Fruit fly (Drosophila melanogaster) whole organism, prepupa: ENCODE data around the gene PolrMT.

ENCODE experiments used
- Blimp-1 ChIP-seq: fragments of 200-800 bp; sonication (Bioruptor generic); optimal IDR thresholded peaks from 3 replicates; lab custom pipeline; 2017; ENCODE audit warnings: missing biosample characterization, missing genetic modification characterization, mild to moderate bottlenecking, moderate library complexity, missing genetic modification reagents
- CG10631 ChIP-seq: fragments of 200-800 bp; sonication (Bioruptor generic); optimal IDR thresholded peaks from 2 replicates; lab custom pipeline; 2016; ENCODE audit warnings: missing biosample characterization, missing genetic modification characterization
- CG10669 ChIP-seq: fragments of 200-800 bp; sonication (Bioruptor generic); optimal IDR thresholded peaks from 3 replicates; lab custom pipeline; 2018; ENCODE audit warnings: missing biosample characterization, mild to moderate bottlenecking, missing genetic modification characterization, moderate library complexity
- CG11294 ChIP-seq: fragments of 200-800 bp; sonication (Bioruptor generic); IDR thresholded peaks from 2 replicates; pipeline ENCODE4 v1.3.6; 2022; ENCODE audit warnings: missing biosample characterization, missing genetic modification characterization
- CG11762 ChIP-seq: fragments of 200-800 bp; sonication (Bioruptor generic); optimal IDR thresholded peaks from 3 replicates; lab custom pipeline; 2016; ENCODE audit warnings: missing biosample characterization, missing genetic modification characterization; ENCODE audit not compliant: insufficient read depth
- CG11902 ChIP-seq: fragments of 200-800 bp; sonication (Bioruptor generic); optimal IDR thresholded peaks from 3 replicates; lab custom pipeline; 2016; ENCODE audit warnings: missing biosample characterization, missing genetic modification characterization
- CG1621 ChIP-seq: fragments of 200-800 bp; sonication (Bioruptor generic); optimal IDR thresholded peaks from 3 replicates; lab custom pipeline; 2018; ENCODE audit warnings: missing biosample characterization, mild to moderate bottlenecking, missing genetic modification characterization
- CG16779 ChIP-seq: fragments of 200-800 bp; sonication (Bioruptor generic); optimal IDR thresholded peaks from 3 replicates; lab custom pipeline; 2017; ENCODE audit warnings: missing biosample characterization, mild to moderate bottlenecking, missing genetic modification characterization
- CG31627 ChIP-seq: fragments of 200-800 bp; sonication (Bioruptor generic); optimal IDR thresholded peaks from 3 replicates; lab custom pipeline; 2016; ENCODE audit warnings: missing biosample characterization, missing genetic modification characterization
- CG34406 ChIP-seq: fragments of 200-800 bp; sonication (Bioruptor generic); optimal IDR thresholded peaks from 3 replicates; lab custom pipeline; 2016; ENCODE audit warnings: missing biosample characterization, missing genetic modification characterization
- CG3919 ChIP-seq: fragments of 200-800 bp; sonication (Bioruptor generic); optimal IDR thresholded peaks from 3 replicates; lab custom pipeline; 2016; ENCODE audit warnings: missing biosample characterization, missing genetic modification characterization
- CG4318 ChIP-seq: fragments of 200-800 bp; sonication (Bioruptor generic); optimal IDR thresholded peaks from 3 replicates; lab custom pipeline; 2017; ENCODE audit warnings: missing biosample characterization, mild to moderate bottlenecking, missing genetic modification characterization
- CG6163 ChIP-seq: fragments of 200-800 bp; sonication (Bioruptor generic); IDR thresholded peaks from 3 replicates; pipeline ENCODE4 v1.3.6; 2022; ENCODE audit warnings: missing biosample characterization, missing genetic modification characterization
- CG6792 ChIP-seq: fragments of 200-800 bp; sonication (Bioruptor generic); optimal IDR thresholded peaks from 3 replicates; lab custom pipeline; 2016; ENCODE audit warnings: missing biosample characterization, missing genetic modification characterization
- CG6808 ChIP-seq: fragments of 200-800 bp; sonication (Bioruptor generic); optimal IDR thresholded peaks from 3 replicates; lab custom pipeline; 2017; ENCODE audit warnings: missing biosample characterization, missing genetic modification characterization, mild to moderate bottlenecking, moderate library complexity, missing genetic modification reagents
- CG6854 ChIP-seq: fragments of 200-800 bp; sonication (Bioruptor generic); optimal IDR thresholded peaks from 2 replicates; lab custom pipeline; 2017; ENCODE audit warnings: missing biosample characterization, mild to moderate bottlenecking, missing genetic modification characterization
- CG7368 ChIP-seq: fragments of 200-800 bp; sonication (Bioruptor generic); optimal IDR thresholded peaks from 3 replicates; lab custom pipeline; 2016; ENCODE audit warnings: missing biosample characterization, missing genetic modification characterization
- CG8119 ChIP-seq: fragments of 200-800 bp; sonication (Bioruptor generic); IDR thresholded peaks from 3 replicates; pipeline ENCODE4 v1.3.6; 2022; ENCODE audit warnings: missing biosample characterization, missing genetic modification characterization
- CG8319 ChIP-seq: fragments of 200-800 bp; sonication (Bioruptor generic); optimal IDR thresholded peaks from 3 replicates; lab custom pipeline; 2016; ENCODE audit warnings: missing biosample characterization, missing genetic modification characterization
- CG8632 ChIP-seq: fragments of 200-800 bp; sonication (Bioruptor generic); optimal IDR thresholded peaks from 3 replicates; lab custom pipeline; 2016; ENCODE audit warnings: missing biosample characterization, missing genetic modification characterization
- CG9139 ChIP-seq: fragments of 200-800 bp; sonication (Bioruptor generic); optimal IDR thresholded peaks from 3 replicates; lab custom pipeline; 2017; ENCODE audit warnings: missing biosample characterization, mild to moderate bottlenecking, missing genetic modification characterization
- Eip75B ChIP-seq: fragments of 200-800 bp; sonication (Bioruptor generic); optimal IDR thresholded peaks from 3 replicates; lab custom pipeline; 2016; ENCODE audit warnings: missing biosample characterization, missing genetic modification characterization
- Eip78C ChIP-seq: fragments of 200-800 bp; sonication (Bioruptor generic); peaks from one replicate; lab custom pipeline; 2016; ENCODE audit warnings: missing biosample characterization, missing genetic modification characterization
- Ets21C ChIP-seq: fragments of 200-800 bp; sonication (Bioruptor generic); optimal IDR thresholded peaks from 3 replicates; lab custom pipeline; 2016; ENCODE audit warnings: missing biosample characterization, missing genetic modification characterization
- Ets96B ChIP-seq: fragments of 200-800 bp; optimal IDR thresholded peaks from 2 replicates; lab custom pipeline; 2019; ENCODE audit warnings: missing biosample characterization, mild to moderate bottlenecking, missing genetic modification characterization, moderate library complexity
- Gug ChIP-seq: fragments of 200-800 bp; sonication (Bioruptor generic); IDR thresholded peaks from 2 replicates; pipeline ENCODE4 v1.3.6; 2022; ENCODE audit warnings: missing biosample characterization, missing genetic modification characterization
- Hr38 ChIP-seq: sonication (Bioruptor generic); optimal IDR thresholded peaks from 2 replicates; lab custom pipeline; 2016; ENCODE audit warnings: missing biosample characterization, missing genetic modification characterization
- Hr39 ChIP-seq: fragments of 200-800 bp; sonication (Bioruptor generic); optimal IDR thresholded peaks from 2 replicates; lab custom pipeline; 2016; ENCODE audit warnings: missing biosample characterization, missing genetic modification characterization
- Hr4 ChIP-seq: fragments of 200-800 bp; sonication (Bioruptor generic); optimal IDR thresholded peaks from 3 replicates; lab custom pipeline; 2016; ENCODE audit warnings: missing biosample characterization, missing genetic modification characterization
- Met ChIP-seq: fragments of 200-800 bp; sonication (Bioruptor generic); optimal IDR thresholded peaks from 3 replicates; lab custom pipeline; 2016; ENCODE audit warnings: missing biosample characterization, missing genetic modification characterization
- OdsH ChIP-seq: fragments of 200-800 bp; sonication (Bioruptor generic); optimal IDR thresholded peaks from 3 replicates; lab custom pipeline; 2016; ENCODE audit warnings: missing biosample characterization, missing genetic modification characterization
- Smox ChIP-seq: fragments of 200-800 bp; sonication (Bioruptor generic); optimal IDR thresholded peaks from 3 replicates; lab custom pipeline; 2016; ENCODE audit warnings: missing biosample characterization, missing genetic modification characterization
- Sox102F ChIP-seq: fragments of 200-800 bp; sonication (Bioruptor generic); optimal IDR thresholded peaks from 2 replicates; lab custom pipeline; 2016; ENCODE audit warnings: missing biosample characterization, mild to moderate bottlenecking, missing genetic modification characterization
- Sox14 ChIP-seq: fragments of 200-800 bp; sonication (Bioruptor generic); optimal IDR thresholded peaks from 3 replicates; lab custom pipeline; 2016; ENCODE audit warnings: missing biosample characterization, missing genetic modification characterization
- achi ChIP-seq: fragments of 200-800 bp; sonication (Bioruptor generic); optimal IDR thresholded peaks from 3 replicates; lab custom pipeline; 2016; ENCODE audit warnings: missing biosample characterization, missing genetic modification characterization
- cyc ChIP-seq: fragments of 200-800 bp; sonication (Bioruptor generic); optimal IDR thresholded peaks from 3 replicates; lab custom pipeline; 2016; ENCODE audit warnings: missing biosample characterization, missing genetic modification characterization
- dac ChIP-seq: fragments of 200-800 bp; sonication (Bioruptor generic); optimal IDR thresholded peaks from 2 replicates; lab custom pipeline; 2017; ENCODE audit warnings: missing biosample characterization, mild to moderate bottlenecking, missing genetic modification characterization
- dsx ChIP-seq: fragments of 200-800 bp; optimal IDR thresholded peaks from 3 replicates; lab custom pipeline; 2019; ENCODE audit warnings: missing biosample characterization, mild to moderate bottlenecking, missing genetic modification characterization, moderate library complexity; ENCODE audit not compliant: poor library complexity, severe bottlenecking
- eg ChIP-seq: fragments of 200-800 bp; sonication (Bioruptor generic); IDR thresholded peaks from 3 replicates; pipeline ENCODE4 v1.3.6; 2022; ENCODE audit warnings: missing biosample characterization, missing genetic modification characterization
- esn ChIP-seq: fragments of 200-800 bp; sonication (Bioruptor generic); optimal IDR thresholded peaks from 2 replicates; lab custom pipeline; 2016; ENCODE audit warnings: missing biosample characterization, mild to moderate bottlenecking, missing genetic modification characterization, moderate library complexity
- fd85E ChIP-seq: fragments of 200-800 bp; sonication (Bioruptor generic); optimal IDR thresholded peaks from 3 replicates; lab custom pipeline; 2016; ENCODE audit warnings: missing biosample characterization, missing genetic modification characterization
- lz ChIP-seq: fragments of 200-800 bp; sonication (Bioruptor generic); optimal IDR thresholded peaks from 3 replicates; lab custom pipeline; 2016; ENCODE audit warnings: missing biosample characterization, missing genetic modification characterization
- pdm3 ChIP-seq: fragments of 200-800 bp; sonication (Bioruptor generic); optimal IDR thresholded peaks from 3 replicates; lab custom pipeline; 2016; ENCODE audit warnings: missing biosample characterization, missing genetic modification characterization
- spab ChIP-seq: fragments of 200-800 bp; sonication (Bioruptor generic); optimal IDR thresholded peaks from 2 replicates; lab custom pipeline; 2017; ENCODE audit warnings: missing biosample characterization, mild to moderate bottlenecking, missing genetic modification characterization, missing genetic modification reagents
- ss ChIP-seq, 2 experiments: fragments of 200-800 bp; sonication (Bioruptor generic); optimal IDR thresholded peaks; 2 replicates in 1 of 2; 3 replicates in 1 of 2; lab custom pipeline; 2017 to 2018; ENCODE audit warnings: mild to moderate bottlenecking in 2 of 2, missing biosample characterization in 2 of 2, missing genetic modification characterization in 2 of 2, moderate library complexity in 1 of 2
- svp ChIP-seq: fragments of 200-800 bp; sonication (Bioruptor generic); peaks from one replicate; lab custom pipeline; 2016; ENCODE audit warnings: missing biosample characterization, missing genetic modification characterization
- topi ChIP-seq: fragments of 200-800 bp; sonication (Bioruptor generic); optimal IDR thresholded peaks from 3 replicates; lab custom pipeline; 2016; ENCODE audit warnings: missing biosample characterization, missing genetic modification characterization

PolrMT gene

DNA sequence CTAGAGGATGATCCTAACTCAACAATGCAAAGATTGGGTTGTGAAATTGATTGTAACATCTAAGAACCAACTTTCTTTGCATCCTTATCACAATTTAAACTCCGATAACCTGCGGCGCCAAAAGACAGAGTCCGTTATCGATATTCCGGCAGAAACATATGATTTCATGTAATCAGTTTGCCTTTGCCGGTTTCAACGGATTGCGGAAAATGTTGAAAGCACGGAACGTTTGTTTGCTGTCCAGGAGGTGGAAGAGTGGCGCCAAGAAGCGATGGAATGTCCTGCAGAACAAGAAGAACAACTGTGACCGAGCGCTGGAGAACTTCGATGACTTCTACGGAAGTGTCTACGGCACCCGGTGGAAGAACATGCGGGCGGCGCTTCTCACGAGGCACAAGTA, 39.5 kb upstream of the PolrMT start:
- TF ChIP-seq CG11294 (GFP tag; lab: Robert Waterston, UW) (no peak), CG1621 (tag; lab: Kevin White, UChicago) (peak; percentile 95)

DNA sequence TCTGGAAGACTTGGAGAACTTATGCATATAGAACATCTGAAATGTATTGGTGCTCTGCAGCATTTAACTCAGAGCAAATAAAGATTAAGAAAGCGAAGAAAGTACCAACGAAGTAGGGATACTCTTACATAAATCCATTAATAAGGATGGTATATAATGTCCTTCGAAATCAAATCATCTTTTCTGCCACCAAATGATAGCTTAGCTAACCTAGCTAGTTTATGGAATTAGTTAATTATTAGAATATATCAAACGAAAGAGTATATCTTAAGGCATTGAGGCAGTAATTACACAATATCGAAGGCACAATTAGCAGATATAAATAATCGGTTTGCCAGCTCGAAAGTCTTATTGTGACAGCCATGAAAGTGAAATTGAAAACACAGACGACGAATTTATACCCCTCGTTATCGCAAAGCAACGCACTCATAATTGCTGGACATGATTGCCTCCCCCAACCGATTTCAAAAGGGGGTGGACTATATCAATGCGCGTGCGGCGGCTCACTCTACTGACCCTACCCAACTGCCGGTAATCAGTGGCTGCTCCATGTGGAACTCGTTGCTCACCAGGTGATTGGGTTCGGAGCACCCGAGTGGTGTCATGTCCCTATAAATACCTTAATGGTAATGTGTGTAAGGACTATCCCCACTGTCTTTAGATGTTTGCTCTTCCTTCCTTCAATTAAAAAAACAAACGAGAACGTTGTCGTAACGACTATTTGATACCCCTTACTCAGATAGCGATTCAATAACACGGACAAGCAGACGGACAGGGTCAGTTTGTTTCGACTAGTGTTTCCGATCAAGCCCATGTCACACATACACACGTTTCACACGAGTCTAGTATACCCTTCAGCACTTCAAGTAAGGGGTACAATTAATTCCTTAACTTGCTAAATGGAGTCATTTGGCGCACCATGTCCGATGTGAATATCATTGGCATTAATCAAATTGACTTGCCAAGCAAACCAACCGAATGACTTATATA, 36.5 kb upstream of the PolrMT start:
- TF ChIP-seq Smox (GFP tag; lab: Kevin White, UChicago) (peak; percentile 89), dsx (GFP tag; lab: Kevin White, UChicago) (peak; percentile 70), dac (GFP tag; lab: Kevin White, UChicago) (no peak), fd85E (GFP tag; lab: Kevin White, UChicago) (no peak), CG6792 (GFP tag; lab: Kevin White, UChicago) (peak; percentile 74), Hr4 (no peak), CG6808 (GFP tag; lab: Kevin White, UChicago) (no peak), Met (GFP tag; lab: Kevin White, UChicago) (peak; percentile 92), Ets21C (GFP tag; lab: Kevin White, UChicago) (peak; percentile 89), CG8319 (GFP tag; lab: Kevin White, UChicago) (peak; percentile 58), Blimp-1 (GFP tag; lab: Kevin White, UChicago) (peak; percentile 84), CG6854 (GFP tag; lab: Kevin White, UChicago) (peak; percentile 53), svp (GFP tag; lab: Kevin White, UChicago) (peak; percentile 95), esn (peak; percentile 94), Gug (GFP tag; lab: Robert Waterston, UW) (no peak), CG9139 (GFP tag; lab: Kevin White, UChicago) (no peak), Sox14 (GFP tag; lab: Kevin White, UChicago) (peak; percentile 87), cyc (GFP tag; lab: Kevin White, UChicago) (peak; percentile 91), ss (GFP tag; optimal IDR thresholded peaks at IDR 0.05; lab: Kevin White, UChicago) (no peak), Eip78C (GFP tag; lab: Kevin White, UChicago) (peak; percentile 93), CG10669 (GFP tag; lab: Kevin White, UChicago) (peak; percentile 65), topi (GFP tag; lab: Kevin White, UChicago) (peak; percentile 91), Hr38 (GFP tag; lab: Kevin White, UChicago) (no peak), CG34406 (GFP tag; lab: Kevin White, UChicago) (peak; percentile 74), Hr39 (GFP tag; lab: Kevin White, UChicago) (peak; percentile 94), Ets96B (tag; lab: Kevin White, UChicago) (peak; percentile 68), CG1621 (tag; lab: Kevin White, UChicago) (peak; percentile 52), spab (GFP tag; lab: Kevin White, UChicago) (peak; percentile 45), CG3919 (GFP tag; lab: Kevin White, UChicago) (peak; percentile 78), CG8119 (GFP tag; lab: Robert Waterston, UW) (peak; percentile 64), Eip75B (GFP tag; lab: Kevin White, UChicago) (peak; percentile 81), eg (peak; percentile 57; the same call in 2 of the 3 replicates), CG11294 (GFP tag; lab: Robert Waterston, UW) (peak; percentile 32; the same call in 1 of the 2 replicates), CG6163 (GFP tag; lab: Robert Waterston, UW) (peak; percentile 73), Sox102F (GFP tag; lab: Kevin White, UChicago) (peak; percentile 91), CG11902 (GFP tag; lab: Kevin White, UChicago) (peak; percentile 65), CG8632 (GFP tag; lab: Kevin White, UChicago) (peak; percentile 69), CG31627 (GFP tag; lab: Kevin White, UChicago) (peak; percentile 93), OdsH (GFP tag; lab: Kevin White, UChicago) (peak; percentile 82), CG16779 (no peak), CG4318 (GFP tag; lab: Kevin White, UChicago) (no peak), CG11762 (GFP tag; lab: Kevin White, UChicago) (peak; percentile 49), lz (GFP tag; lab: Kevin White, UChicago) (peak; percentile 91), CG7368 (peak; percentile 60), CG10631 (peak; percentile 62), achi (GFP tag; lab: Kevin White, UChicago) (peak; percentile 74), pdm3 (GFP tag; lab: Kevin White, UChicago) (peak; percentile 83)
